Fruit fly (Drosophila melanogaster) whole organism, embryonic: Measurements from ENCODE around the gene bsh.

Experiments used
- Adf1 ChIP-seq: fragments of 200-800 bp; sonication (Bioruptor generic); IDR thresholded peaks from 2 replicates; pipeline ENCODE4 v1.3.6; 2022; ENCODE audit warnings: missing biosample characterization, missing genetic modification characterization
- Aef1 ChIP-seq: fragments of 200-800 bp; sonication (Bioruptor generic); IDR thresholded peaks from 3 replicates; pipeline ENCODE4 v1.3.6; 2022; ENCODE audit warnings: missing biosample characterization, missing genetic modification characterization
- BEAF-32 ChIP-seq: fragments of 200-800 bp; sonication (Bioruptor generic); optimal IDR thresholded peaks from 3 replicates; lab custom pipeline; 2017; ENCODE audit warnings: missing biosample characterization, missing genetic modification characterization, mild to moderate bottlenecking, moderate library complexity, missing genetic modification reagents
- Bdp1 ChIP-seq: fragments of 200-800 bp; sonication (Bioruptor generic); optimal IDR thresholded peaks from 3 replicates; lab custom pipeline; 2016; ENCODE audit warnings: missing biosample characterization, missing genetic modification characterization
- CG11723 ChIP-seq: fragments of 200-800 bp; sonication (Bioruptor generic); optimal IDR thresholded peaks from 2 replicates; lab custom pipeline; 2017; ENCODE audit warnings: missing biosample characterization, mild to moderate bottlenecking, missing genetic modification characterization
- CG12104 ChIP-seq: fragments of 200-800 bp; sonication (Bioruptor generic); optimal IDR thresholded peaks from 3 replicates; lab custom pipeline; 2016; ENCODE audit warnings: missing biosample characterization, missing genetic modification characterization
- CG13894 ChIP-seq: fragments of 200-800 bp; sonication (Bioruptor generic); optimal IDR thresholded peaks from 3 replicates; lab custom pipeline; 2018; ENCODE audit warnings: missing biosample characterization, mild to moderate bottlenecking, missing genetic modification characterization, moderate library complexity
- CG14441 ChIP-seq: fragments of 200-800 bp; sonication (Bioruptor generic); IDR thresholded peaks from 2 replicates; pipeline ENCODE4 v1.3.6; 2022; ENCODE audit warnings: missing biosample characterization, missing genetic modification characterization
- CG17361 ChIP-seq: fragments of 200-800 bp; sonication (Bioruptor generic); IDR thresholded peaks from 3 replicates; pipeline ENCODE4 v1.3.6; 2022; ENCODE audit warnings: missing biosample characterization, missing genetic modification characterization
- CG1832 ChIP-seq: fragments of 200-800 bp; sonication (Bioruptor generic); optimal IDR thresholded peaks from 2 replicates; lab custom pipeline; 2017; ENCODE audit warnings: missing biosample characterization, mild to moderate bottlenecking, missing genetic modification characterization, inconsistent platforms
- CG2712 ChIP-seq: fragments of 200-800 bp; optimal IDR thresholded peaks from 3 replicates; lab custom pipeline; 2019; ENCODE audit warnings: missing biosample characterization, mild to moderate bottlenecking, missing genetic modification characterization, moderate library complexity
- CG30431 ChIP-seq: fragments of 200-800 bp; sonication (Bioruptor generic); optimal IDR thresholded peaks from 2 replicates; lab custom pipeline; 2017; ENCODE audit warnings: missing biosample characterization, missing genetic modification characterization
- CG31224 ChIP-seq: fragments of 200-800 bp; sonication (Bioruptor generic); IDR thresholded peaks from 2 replicates; pipeline ENCODE4 v1.3.6; 2022; ENCODE audit warnings: missing biosample characterization, missing genetic modification characterization
- CG32767 ChIP-seq: fragments of 200-800 bp; sonication (Bioruptor generic); IDR thresholded peaks from 2 replicates; pipeline ENCODE4 v1.3.6; 2022; ENCODE audit warnings: missing biosample characterization, missing genetic modification characterization
- CG4360 ChIP-seq: fragments of 200-800 bp; sonication (Bioruptor generic); IDR thresholded peaks from 2 replicates; pipeline ENCODE4 v1.3.6; 2022; ENCODE audit warnings: missing biosample characterization, missing genetic modification characterization
- CG6854 ChIP-seq: fragments of 200-800 bp; sonication (Bioruptor generic); optimal IDR thresholded peaks from 3 replicates; lab custom pipeline; 2017; ENCODE audit warnings: missing biosample characterization, mild to moderate bottlenecking, missing genetic modification characterization
- CG9932 ChIP-seq: fragments of 200-800 bp; sonication (Bioruptor generic); IDR thresholded peaks from 2 replicates; pipeline ENCODE4 v1.3.6; 2022; ENCODE audit warnings: missing biosample characterization, missing genetic modification characterization
- CTCF ChIP-seq: fragments of 200-800 bp; sonication (Bioruptor generic); optimal IDR thresholded peaks from 2 replicates; lab custom pipeline; 2017; ENCODE audit warnings: missing biosample characterization, mild to moderate bottlenecking, missing genetic modification characterization, moderate library complexity
- D19A ChIP-seq: fragments of 200-800 bp; optimal IDR thresholded peaks from 3 replicates; lab custom pipeline; 2019; ENCODE audit warnings: missing biosample characterization, mild to moderate bottlenecking, missing genetic modification characterization, moderate library complexity
- Doc3 ChIP-seq: fragments of 200-800 bp; sonication (Bioruptor generic); IDR thresholded peaks from 3 replicates; pipeline ENCODE4 v1.3.6; 2022; ENCODE audit warnings: missing biosample characterization, missing genetic modification characterization; ENCODE audit not compliant: partially characterized antibody
- Fer1 ChIP-seq: fragments of 200-800 bp; sonication (Bioruptor generic); optimal IDR thresholded peaks from 2 replicates; lab custom pipeline; 2017; ENCODE audit warnings: missing biosample characterization, mild to moderate bottlenecking, missing genetic modification characterization
- Hr39 ChIP-seq: fragments of >200 bp; optimal IDR thresholded peaks from 2 replicates; lab custom pipeline; 2017
- MTF-1 ChIP-seq: fragments of 200-800 bp; sonication (Bioruptor generic); optimal IDR thresholded peaks from 2 replicates; lab custom pipeline; 2018; ENCODE audit warnings: missing biosample characterization, mild to moderate bottlenecking, missing genetic modification characterization, borderline replicate concordance
- Max ChIP-seq: fragments of 200-800 bp; sonication (Bioruptor generic); optimal IDR thresholded peaks from 2 replicates; lab custom pipeline; 2016; ENCODE audit warnings: missing biosample characterization, mild to moderate bottlenecking, missing genetic modification characterization
- Med ChIP-seq: fragments of 200-800 bp; sonication (Bioruptor generic); peaks from one replicate; lab custom pipeline; 2016; ENCODE audit warnings: missing biosample characterization, missing genetic modification characterization, mild to moderate bottlenecking, inconsistent platforms, moderate library complexity
- Mes4 ChIP-seq: fragments of 200-800 bp; sonication (Bioruptor generic); optimal IDR thresholded peaks from 2 replicates; lab custom pipeline; 2016; ENCODE audit warnings: missing biosample characterization, missing genetic modification characterization
- Opbp ChIP-seq: fragments of 200-800 bp; sonication (Bioruptor generic); IDR thresholded peaks from 3 replicates; pipeline ENCODE4 v1.3.6; 2022; ENCODE audit warnings: missing biosample characterization, missing genetic modification characterization; ENCODE audit not compliant: partially characterized antibody
- Sry-δ ChIP-seq: fragments of 200-800 bp; sonication (Bioruptor generic); optimal IDR thresholded peaks from 2 replicates; lab custom pipeline; 2016; ENCODE audit warnings: missing biosample characterization, missing genetic modification characterization
- YL-1 ChIP-seq: fragments of 200-800 bp; sonication (Bioruptor generic); optimal IDR thresholded peaks from 3 replicates; lab custom pipeline; 2017; ENCODE audit warnings: missing biosample characterization, mild to moderate bottlenecking, missing genetic modification characterization
- abd-A ChIP-seq: fragments of 200-800 bp; sonication (Bioruptor generic); optimal IDR thresholded peaks from 3 replicates; lab custom pipeline; 2019; ENCODE audit warnings: missing biosample characterization, mild to moderate bottlenecking, missing genetic modification characterization, moderate library complexity
- ato ChIP-seq: fragments of 200-800 bp; sonication (Bioruptor generic); IDR thresholded peaks from 2 replicates; pipeline ENCODE4 v1.3.6; 2022; ENCODE audit warnings: missing biosample characterization, missing genetic modification characterization; ENCODE audit not compliant: partially characterized antibody
- az2 ChIP-seq: fragments of 200-800 bp; sonication (Bioruptor generic); optimal IDR thresholded peaks from 3 replicates; lab custom pipeline; 2016; ENCODE audit warnings: missing biosample characterization, missing genetic modification characterization
- bbx ChIP-seq: fragments of 200-800 bp; sonication (Bioruptor generic); IDR thresholded peaks from 2 replicates; pipeline ENCODE4 v1.3.6; 2022; ENCODE audit warnings: missing biosample characterization, missing genetic modification characterization; ENCODE audit not compliant: partially characterized antibody
- br ChIP-seq: fragments of >200 bp; optimal IDR thresholded peaks from 2 replicates; lab custom pipeline; 2017
- chinmo ChIP-seq: fragments of 200-800 bp; sonication (Bioruptor generic); IDR thresholded peaks from 4 replicates; pipeline ENCODE4 v1.3.6; 2022; ENCODE audit warnings: missing biosample characterization, missing genetic modification characterization; ENCODE audit not compliant: partially characterized antibody
- chm ChIP-seq: fragments of 200-800 bp; sonication (Bioruptor generic); IDR thresholded peaks from 2 replicates; pipeline ENCODE4 v1.3.6; 2022; ENCODE audit warnings: missing biosample characterization, missing genetic modification characterization
- ci ChIP-seq: fragments of 200-800 bp; sonication (Bioruptor generic); IDR thresholded peaks from 3 replicates; pipeline ENCODE4 v1.3.6; 2022; ENCODE audit warnings: missing biosample characterization, missing genetic modification characterization
- crol ChIP-seq: fragments of 200-800 bp; sonication (Bioruptor generic); IDR thresholded peaks from 2 replicates; pipeline ENCODE4 v1.3.6; 2022; ENCODE audit warnings: missing biosample characterization, missing genetic modification characterization
- h ChIP-seq: fragments of >200 bp; optimal IDR thresholded peaks from 2 replicates; lab custom pipeline; 2017
- ken ChIP-seq: fragments of 200-800 bp; sonication (Bioruptor generic); IDR thresholded peaks from 3 replicates; pipeline ENCODE4 v1.3.6; 2022; ENCODE audit warnings: missing biosample characterization, missing genetic modification characterization
- mam ChIP-seq: fragments of 200-800 bp; sonication (Bioruptor generic); optimal IDR thresholded peaks from 3 replicates; lab custom pipeline; 2016; ENCODE audit warnings: missing biosample characterization, missing genetic modification characterization
- mld ChIP-seq: fragments of 200-800 bp; sonication (Bioruptor generic); IDR thresholded peaks from 3 replicates; pipeline ENCODE4 v1.3.6; 2022; ENCODE audit warnings: missing biosample characterization, missing genetic modification characterization; ENCODE audit not compliant: partially characterized antibody
- oc ChIP-seq: fragments of 200-800 bp; sonication (Bioruptor generic); optimal IDR thresholded peaks from 2 replicates; lab custom pipeline; 2018; ENCODE audit warnings: missing biosample characterization, mild to moderate bottlenecking, missing genetic modification characterization, moderate library complexity
- pan ChIP-seq, 4 experiments: fragments of >200 bp in 3 of 4; fragments of 200-800 bp in 1 of 4; sonication (Bioruptor generic) in 1 of 4; optimal IDR thresholded peaks in 3 of 4; IDR thresholded peaks in 1 of 4; 2 replicates each; pipeline versions ENCODE4 v1.3.6 to Lab custom; 2017 to 2022; ENCODE audit warnings: missing biosample characterization in 2 of 4, missing genetic modification characterization in 2 of 4, mixed read lengths in 1 of 4
- scrt ChIP-seq: fragments of 200-800 bp; sonication (Bioruptor generic); optimal IDR thresholded peaks from 2 replicates; lab custom pipeline; 2018; ENCODE audit warnings: missing biosample characterization, mild to moderate bottlenecking, missing genetic modification characterization, moderate library complexity
- sd ChIP-seq: fragments of 200-800 bp; sonication (Bioruptor generic); optimal IDR thresholded peaks from 3 replicates; lab custom pipeline; 2018; ENCODE audit warnings: missing biosample characterization, mild to moderate bottlenecking, missing genetic modification characterization, moderate library complexity
- sim ChIP-seq: fragments of 200-800 bp; sonication (Bioruptor generic); IDR thresholded peaks from 2 replicates; pipeline ENCODE4 v1.3.6; 2022; ENCODE audit warnings: missing biosample characterization, missing genetic modification characterization
- ttk ChIP-seq: fragments of 200-800 bp; sonication (Bioruptor generic); IDR thresholded peaks from 2 replicates; pipeline ENCODE4 v2.1.2; 2022; ENCODE audit warnings: missing biosample characterization, missing genetic modification characterization
- vnd ChIP-seq: fragments of 200-800 bp; sonication (Bioruptor generic); IDR thresholded peaks from 3 replicates; pipeline ENCODE4 v1.3.6; 2022; ENCODE audit warnings: missing biosample characterization, missing genetic modification characterization; ENCODE audit not compliant: partially characterized antibody

Gene bsh

DNA sequence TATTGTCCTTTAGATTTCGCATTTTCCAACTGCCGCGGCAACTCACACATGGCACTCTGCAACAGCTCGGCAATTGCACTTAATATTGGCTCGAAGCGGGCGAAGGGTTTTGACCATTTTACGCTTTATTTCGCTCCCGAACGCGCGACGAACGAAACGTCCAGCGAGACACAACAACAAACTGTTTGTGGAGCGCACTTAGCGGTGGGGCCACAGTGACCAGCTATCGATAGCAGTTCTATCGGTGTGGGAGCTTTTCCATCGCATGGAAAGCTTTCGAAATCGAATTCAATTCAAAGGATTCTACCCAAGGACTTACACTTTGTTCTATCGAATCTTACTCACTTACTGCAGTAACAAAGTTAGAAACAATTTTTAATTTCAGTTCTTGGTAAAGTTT is 12.2 kb downstream of the bsh start, which contains the start of gene CG10631 (continued):
- TF ChIP-seq Fer1 (peak; percentile 21), BEAF-32 (GFP tag; lab: Kevin White, UChicago) (peak; percentile 80), bbx (GFP tag; lab: Robert Waterston, UW) (peak; percentile 90), CG4360 (GFP tag; lab: Robert Waterston, UW) (peak; percentile 58), ato (GFP tag; lab: Robert Waterston, UW) (peak; percentile 78), Doc3 (peak; percentile 69), CG9932 (GFP tag; lab: Robert Waterston, UW) (peak; percentile 41; the same call in 1 of the 2 replicates), mld (GFP tag; lab: Robert Waterston, UW) (peak; percentile 73; the same call in 2 of the 3 replicates), Sry-δ (peak; percentile 89), Opbp (GFP tag; lab: Robert Waterston, UW) (peak; percentile 79), vnd (GFP tag; lab: Robert Waterston, UW) (peak; percentile 69), CTCF (GFP tag; lab: Kevin White, UChicago) (no peak)

DNA sequence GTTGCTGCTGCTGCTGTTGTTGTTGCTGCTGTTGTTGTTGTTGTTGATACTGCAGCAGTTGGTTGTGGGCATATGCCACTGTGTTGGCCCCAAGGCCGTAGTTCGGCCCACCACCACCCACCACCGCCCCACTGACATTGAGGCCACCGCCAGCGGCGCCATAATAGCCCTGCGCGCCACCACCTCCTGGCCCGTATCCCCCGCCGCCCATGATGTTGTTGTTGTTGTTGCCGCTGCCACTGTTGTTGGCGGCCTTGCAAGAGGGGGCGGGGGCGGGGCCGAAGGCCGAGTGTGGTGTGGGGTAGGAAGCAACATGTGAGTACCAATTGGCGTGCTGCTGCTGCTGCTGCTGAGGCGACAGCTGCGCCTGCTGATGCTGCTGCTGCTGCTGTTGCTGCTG is 12.8 kb downstream of the bsh start:
- TF ChIP-seq ken (GFP tag; lab: Robert Waterston, UW) (0 out of 3 replicates have a peak, but pooled peaks have one; percentile 25), h (lab: Kevin White, UChicago) (no peak), CG31224 (GFP tag; lab: Robert Waterston, UW) (0 out of 2 replicates have a peak, but pooled peaks have one; percentile 18), Mes4 (GFP tag; lab: Kevin White, UChicago) (no peak), chinmo (GFP tag; lab: Robert Waterston, UW) (peak; percentile 64; the same call in 1 of the 4 replicates), crol (GFP tag; lab: Robert Waterston, UW) (peak; percentile 95), chm (GFP tag; lab: Robert Waterston, UW) (0 out of 2 replicates have a peak, but pooled peaks have one; percentile 22), Aef1 (GFP tag; lab: Robert Waterston, UW) (peak; percentile 68), abd-A (tag; lab: Kevin White, UChicago) (peak; percentile 26), CG1832 (GFP tag; lab: Kevin White, UChicago) (peak; percentile 7), Med (GFP tag; lab: Kevin White, UChicago) (peak; percentile 7), scrt (GFP tag; lab: Kevin White, UChicago) (peak; percentile 85), Adf1 (GFP tag; lab: Robert Waterston, UW) (peak; percentile 69), ci (GFP tag; lab: Robert Waterston, UW) (peak; percentile 48; the same call in 2 of the 3 replicates), sim (GFP tag; lab: Robert Waterston, UW) (0 out of 2 replicates have a peak, but pooled peaks have one; percentile 19), CG4360 (GFP tag; lab: Robert Waterston, UW) (peak; percentile 90), mam (no peak), az2 (GFP tag; lab: Kevin White, UChicago) (no peak), ttk (GFP tag; lab: Robert Waterston, UW) (0 out of 2 replicates have a peak, but pooled peaks have one; percentile 10), Hr39 (lab: Kevin White, UChicago) (peak; percentile 71)
- TF ChIP-seq, all 482 proteins: peak for 16

DNA sequence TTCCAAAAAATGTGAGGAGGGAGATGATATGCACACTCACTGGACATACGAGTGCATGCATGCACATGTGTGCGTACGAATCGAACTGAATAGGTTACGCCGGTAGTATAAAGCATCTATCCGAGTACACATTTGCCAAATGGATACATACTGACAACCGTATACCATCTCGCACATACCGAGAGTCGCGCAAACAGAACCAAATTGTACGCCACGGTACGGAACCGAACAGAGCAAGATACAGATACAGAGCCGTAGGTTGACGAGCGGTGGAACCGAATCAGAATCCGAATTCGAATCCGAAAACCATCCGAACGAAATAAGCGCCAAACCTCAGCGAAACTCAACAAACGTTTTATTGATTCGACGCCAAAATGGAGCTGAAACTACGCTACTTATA is 13.9 kb downstream of the bsh start:
- peak; percentile 84; the same call in 2 of the 4 replicates for TF ChIP-seq chinmo (GFP tag; lab: Robert Waterston, UW)
- TF ChIP-seq D19A (tag; lab: Kevin White, UChicago): no peak
- peak; percentile 99 for TF ChIP-seq CG13894 (tag; lab: Kevin White, UChicago)
- no peak for TF ChIP-seq Bdp1 (GFP tag; lab: Kevin White, UChicago)
- TF ChIP-seq Max (GFP tag; lab: Kevin White, UChicago): no peak
- no peak for TF ChIP-seq CG11723 (GFP tag; lab: Kevin White, UChicago)
- TF ChIP-seq CG30431: no peak
- TF ChIP-seq sd: no peak
- TF ChIP-seq pan (optimal IDR thresholded peaks at IDR 0.05; lab: Kevin White, UChicago): no peak
- TF ChIP-seq pan (GFP tag; optimal IDR thresholded peaks at IDR 0.05 in 1 of 2, IDR thresholded peaks at IDR 0.05 in 1 of 2): no peak
- peak; percentile 67; the same call in 1 of the 2 replicates for TF ChIP-seq CG32767 (GFP tag; lab: Robert Waterston, UW)
- TF ChIP-seq CG2712 (tag; lab: Kevin White, UChicago): no peak
- no peak for TF ChIP-seq oc (tag; lab: Kevin White, UChicago)
- no peak for TF ChIP-seq YL-1
- no peak for TF ChIP-seq br (lab: Kevin White, UChicago)
- no peak for TF ChIP-seq MTF-1 (GFP tag; lab: Kevin White, UChicago)
- TF ChIP-seq CG14441 (GFP tag; lab: Robert Waterston, UW): no peak
- TF ChIP-seq CG17361 (GFP tag; lab: Robert Waterston, UW): no peak
- no peak for TF ChIP-seq CG6854 (GFP tag; lab: Kevin White, UChicago)
- TF ChIP-seq CG12104 (GFP tag; lab: Kevin White, UChicago): no peak
